Worm (Caenorhabditis elegans): Measurements from ENCODE around the gene adt-1.

ce11 chrX:12704721-12705120 lies 26.1 kb downstream of the adt-1 start, which contains the start of gene nhr-272:
- TF ChIP-seq F33H1.4 (GFP tag; IDR thresholded peaks at IDR 0.05): no peak
- no peak for TF ChIP-seq B0019.2 (GFP tag; conservative IDR thresholded peaks at IDR 0.05)
- TF ChIP-seq zfh-2 (GFP tag; conservative IDR thresholded peaks at IDR 0.05): no peak
